Worm (Caenorhabditis elegans): Measurements from ENCODE around the gene C05G5.5.

DNA sequence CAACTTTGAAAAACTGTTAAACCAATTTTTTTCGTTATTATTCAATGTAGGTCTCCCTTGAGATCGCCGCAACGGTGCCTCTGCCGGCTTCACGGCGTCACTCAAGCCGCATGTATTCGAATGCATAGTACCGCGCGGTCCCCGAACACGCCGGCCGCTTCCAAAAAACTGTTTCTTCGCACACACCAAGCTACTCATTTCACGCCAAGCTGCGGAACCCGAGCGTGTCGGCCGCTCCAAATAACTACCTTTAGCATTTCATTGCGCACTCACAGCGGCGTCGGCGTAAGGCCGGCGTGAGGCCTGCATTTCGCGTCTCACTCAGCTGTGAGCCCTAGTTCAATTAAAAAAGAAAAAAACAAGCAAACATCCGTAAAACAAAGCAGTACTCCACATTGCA is 4.3 kb downstream of the C05G5.5 start:
- no peak for TF ChIP-seq tra-4 (tag; optimal IDR thresholded peaks at IDR 0.05)
- TF ChIP-seq tbx-11 (GFP tag; IDR thresholded peaks at IDR 0.05), result no peak
- no peak for TF ChIP-seq hmg-4 (GFP tag; optimal IDR thresholded peaks at IDR 0.05)
- peak; percentile 16; the same call in 1 of the 2 replicates for TF ChIP-seq pes-1 (GFP tag; IDR thresholded peaks at IDR 0.05)
- no peak for TF ChIP-seq ama-1 (optimal IDR thresholded peaks at IDR 0.05)
- TF ChIP-seq flt-1 (GFP tag; IDR thresholded peaks at IDR 0.05), result no peak
- no peak for TF ChIP-seq ceh-36 (tag; optimal IDR thresholded peaks at IDR 0.05)
- TF ChIP-seq sea-1 (GFP tag; conservative IDR thresholded peaks at IDR 0.05), result no peak
- no peak for TF ChIP-seq F13C5.2 (tag; optimal IDR thresholded peaks at IDR 0.05)
- TF ChIP-seq hmbx-1 (tag; optimal IDR thresholded peaks at IDR 0.05), result no peak

Data from whole organism, early embryonic.